Fruit fly (Drosophila melanogaster) whole organism, pupa: ENCODE data around the gene rut.

ENCODE experiments used
- CG17806 ChIP-seq: fragments of 200-800 bp; sonication (Bioruptor generic); optimal IDR thresholded peaks from 2 replicates; lab custom pipeline; 2018; ENCODE audit warnings: missing biosample characterization, mild to moderate bottlenecking, missing genetic modification characterization, moderate library complexity
- CG32121 ChIP-seq: fragments of 200-800 bp; sonication (Bioruptor generic); IDR thresholded peaks from 2 replicates; pipeline ENCODE4 v1.3.6; 2022; ENCODE audit warnings: missing biosample characterization, missing genetic modification characterization
- CG34367 ChIP-seq: fragments of 200-800 bp; sonication (Bioruptor generic); optimal IDR thresholded peaks from 2 replicates; lab custom pipeline; 2018; ENCODE audit warnings: missing biosample characterization, mild to moderate bottlenecking, missing genetic modification characterization
- CG8159 ChIP-seq: fragments of 200-800 bp; sonication (Bioruptor generic); optimal IDR thresholded peaks from 3 replicates; lab custom pipeline; 2018; ENCODE audit warnings: missing biosample characterization, mild to moderate bottlenecking, missing genetic modification characterization, moderate library complexity
- D1 ChIP-seq: fragments of 200-800 bp; sonication (Bioruptor generic); optimal IDR thresholded peaks from 2 replicates; lab custom pipeline; 2018; ENCODE audit warnings: missing biosample characterization, mild to moderate bottlenecking, missing genetic modification characterization, moderate library complexity
- Ets98B ChIP-seq: fragments of 200-800 bp; sonication (Bioruptor generic); IDR thresholded peaks from 2 replicates; pipeline ENCODE4 v1.3.6; 2022; ENCODE audit warnings: missing biosample characterization, missing genetic modification characterization
- gl ChIP-seq: fragments of 200-800 bp; sonication (Bioruptor generic); optimal IDR thresholded peaks from 2 replicates; lab custom pipeline; 2018; ENCODE audit warnings: missing biosample characterization, mild to moderate bottlenecking, missing genetic modification characterization

dm6 chrX:14841893-14842505 is 16.1 kb upstream of the rut start:
- TF ChIP-seq Ets98B (no peak), CG8159 (tag; lab: Kevin White, UChicago) (no peak), CG17806 (tag; lab: Kevin White, UChicago) (no peak), CG32121 (GFP tag; lab: Robert Waterston, UW) (no peak), CG34367 (tag; lab: Kevin White, UChicago) (no peak), gl (tag; lab: Kevin White, UChicago) (no peak), D1 (tag; lab: Kevin White, UChicago) (no peak)
